Worm (Caenorhabditis elegans): ENCODE measurements around the gene szy-4.

szy-4 gene

ce11 chrII:6235432-6236092 is 37.1 kb downstream of the szy-4 start, which contains the start of gene T24H7.9:
TSS of gene T24H7.9 (minus strand) at chrII:6235505.
- TF ChIP-seq ceh-82 (tag; optimal IDR thresholded peaks at IDR 0.05) (no peak), fos-1 (tag; optimal IDR thresholded peaks at IDR 0.05) (peak; percentile 27), blmp-1 (tag; optimal IDR thresholded peaks at IDR 0.05; ENCODE audit: insufficient read depth) (no peak), ZK546.5 (tag; optimal IDR thresholded peaks at IDR 0.05) (no peak)

- no peak for TF ChIP-seq Y55F3AM.14 (GFP tag; optimal IDR thresholded peaks at IDR 0.05)
- peak; percentile 4 for TF ChIP-seq nhr-25 (tag; optimal IDR thresholded peaks at IDR 0.05)
- no peak for TF ChIP-seq lin-13 (GFP tag; optimal IDR thresholded peaks at IDR 0.05)
- peak; percentile 21 for TF ChIP-seq nhr-129 (tag; optimal IDR thresholded peaks at IDR 0.05)
- no peak for TF ChIP-seq ztf-11 (tag; optimal IDR thresholded peaks at IDR 0.05)
- no peak for TF ChIP-seq unc-55 (GFP tag; optimal IDR thresholded peaks at IDR 0.05)
- TF ChIP-seq nhr-237 (tag; optimal IDR thresholded peaks at IDR 0.05), result no peak
- no peak for TF ChIP-seq nhr-77 (tag; optimal IDR thresholded peaks at IDR 0.05)
- peak; percentile 46 for TF ChIP-seq F13H6.1 (tag; optimal IDR thresholded peaks at IDR 0.05)
- TF ChIP-seq unc-39 (tag; optimal IDR thresholded peaks at IDR 0.05), result no peak
- TF ChIP-seq nhr-6 (tag; optimal IDR thresholded peaks at IDR 0.05), result no peak
- TF ChIP-seq elt-1 (tag; optimal IDR thresholded peaks at IDR 0.05), result no peak
- TF ChIP-seq C34F6.9 (tag; optimal IDR thresholded peaks at IDR 0.05), result no peak
Observed at ce11 chrII:6236093-6236945, 37.8 kb downstream of the szy-4 start.

DNA sequence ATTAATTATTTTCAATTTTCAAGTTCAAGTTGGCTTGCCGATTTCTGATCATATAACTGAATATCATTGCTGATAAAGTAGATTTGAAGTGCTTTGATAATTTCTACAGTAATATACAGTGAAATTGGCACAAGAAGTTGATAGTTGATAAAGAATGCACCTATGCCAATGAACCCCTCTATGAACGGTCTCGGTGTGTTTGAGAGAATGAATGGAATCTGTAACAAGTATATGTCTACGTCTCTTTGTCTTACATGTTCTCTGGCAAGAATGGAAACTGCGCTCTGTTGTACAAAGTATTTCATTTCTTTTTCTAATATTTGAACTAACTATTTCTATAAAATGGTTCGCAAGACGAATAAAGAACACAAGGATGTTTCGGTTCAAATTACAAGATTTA is 43.3 kb downstream of the szy-4 start, which contains the start of gene T24H7.8:
Gene T24H7.8, plus strand, starts transcription at position 301 of the 400 bp plus-strand sequence.
- TF ChIP-seq blmp-1 (tag; optimal IDR thresholded peaks at IDR 0.05; ENCODE audit: insufficient read depth) (no peak), nhr-77 (tag; optimal IDR thresholded peaks at IDR 0.05) (no peak), aly-2 (tag; optimal IDR thresholded peaks at IDR 0.05) (no peak), mdl-1 (tag; optimal IDR thresholded peaks at IDR 0.05) (no peak), nhr-12 (tag; optimal IDR thresholded peaks at IDR 0.05) (no peak), ZK546.5 (tag; optimal IDR thresholded peaks at IDR 0.05) (no peak), mbf-1 (tag; optimal IDR thresholded peaks at IDR 0.05) (no peak)

DNA sequence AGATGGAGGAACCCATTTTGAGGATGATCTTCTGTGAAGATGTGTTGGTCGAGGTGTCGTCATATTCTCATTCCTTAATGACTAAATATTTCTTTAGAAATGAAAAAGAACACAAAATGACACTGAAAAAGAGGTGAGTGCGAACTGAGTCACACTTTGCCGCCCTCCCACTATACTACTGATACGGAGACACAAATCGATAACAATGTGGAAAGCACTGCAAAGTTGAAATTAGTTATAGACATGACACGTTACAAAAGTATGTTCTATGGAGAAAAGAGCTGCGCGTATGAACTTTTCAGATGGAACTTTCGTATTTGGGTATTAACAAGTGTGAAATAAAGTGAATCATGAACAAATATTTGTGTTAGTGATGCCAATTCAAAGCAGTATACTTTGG is 45.7 kb downstream of the szy-4 start, which contains the start of gene tat-4:
Gene tat-4, minus strand, starts transcription at position 117 of the 400 bp plus-strand sequence.
- TF ChIP-seq fos-1 (tag; optimal IDR thresholded peaks at IDR 0.05), result peak; percentile 89
- TF ChIP-seq ceh-16 (tag; optimal IDR thresholded peaks at IDR 0.05), result no peak

DNA sequence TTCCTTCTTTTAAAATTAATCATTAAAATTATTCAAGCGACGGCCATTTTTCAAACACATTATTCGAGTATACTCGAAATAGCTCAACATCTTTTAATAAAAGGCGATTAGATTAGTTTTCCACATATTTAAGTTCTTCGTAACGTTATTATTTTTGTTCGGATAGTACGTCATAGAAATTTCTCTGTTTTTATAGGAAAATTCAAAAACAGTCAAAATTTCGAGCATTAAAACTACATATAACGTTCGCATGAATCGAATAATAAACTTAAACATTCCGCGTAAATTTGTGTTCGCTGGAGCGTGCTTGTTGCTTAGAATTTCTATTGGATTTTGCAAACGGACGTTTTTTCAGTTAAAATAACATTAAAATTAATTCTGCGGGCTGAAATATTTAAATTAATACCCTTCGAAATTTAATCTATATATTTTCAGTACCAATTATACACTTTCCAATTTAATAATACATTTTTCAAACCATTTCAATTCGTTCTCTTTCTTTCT is 46.8 kb downstream of the szy-4 start, which contains the start of gene blos-4:
Gene blos-4, plus strand, starts transcription at position 51 of the 504 bp plus-strand sequence.
- no peak for TF ChIP-seq R02D3.7 (tag; optimal IDR thresholded peaks at IDR 0.05)
- peak; percentile 50 for TF ChIP-seq gmeb-1 (tag; optimal IDR thresholded peaks at IDR 0.05)

DNA sequence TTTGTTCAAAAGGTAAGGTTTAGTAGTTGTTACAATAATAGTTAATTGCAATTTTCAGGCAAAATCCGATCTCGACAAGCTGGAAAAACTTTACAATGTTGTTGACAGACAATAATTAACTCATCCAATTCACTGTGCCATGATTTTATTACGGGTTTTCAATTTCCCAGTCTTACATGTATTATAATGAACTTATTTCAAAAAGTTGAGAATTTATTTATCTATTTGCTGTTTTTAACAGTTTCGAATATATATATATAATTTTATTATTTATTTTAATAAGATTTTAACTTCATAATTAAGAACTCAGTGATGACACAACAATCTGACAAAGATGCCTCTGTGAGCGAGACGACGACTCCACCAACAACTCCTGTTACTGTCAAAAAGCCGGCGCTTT is 47.6 kb downstream of the szy-4 start, which contains the start of gene lelo-1:
Gene lelo-1, plus strand, starts transcription at position 301 of the 400 bp plus-strand sequence.
- no peak for TF ChIP-seq fos-1 (tag; optimal IDR thresholded peaks at IDR 0.05)
- TF ChIP-seq egl-27 (tag; optimal IDR thresholded peaks at IDR 0.05), result no peak
- no peak for TF ChIP-seq unc-62 (GFP tag; optimal IDR thresholded peaks at IDR 0.05)
- no peak for TF ChIP-seq unc-55 (GFP tag; optimal IDR thresholded peaks at IDR 0.05)
- TF ChIP-seq nhr-237 (tag; optimal IDR thresholded peaks at IDR 0.05), result no peak
- no peak for TF ChIP-seq mbf-1 (tag; optimal IDR thresholded peaks at IDR 0.05)
- TF ChIP-seq nhr-10 (tag; optimal IDR thresholded peaks at IDR 0.05), result no peak
- no peak for TF ChIP-seq mab-5 (tag; optimal IDR thresholded peaks at IDR 0.05)
- no peak for TF ChIP-seq lin-13 (GFP tag; optimal IDR thresholded peaks at IDR 0.05)
- no peak for TF ChIP-seq elt-1 (tag; optimal IDR thresholded peaks at IDR 0.05)
- TF ChIP-seq nhr-21 (tag; optimal IDR thresholded peaks at IDR 0.05), result no peak
- TF ChIP-seq dmd-4 (tag; optimal IDR thresholded peaks at IDR 0.05), result no peak
- no peak for TF ChIP-seq gmeb-1 (tag; optimal IDR thresholded peaks at IDR 0.05)
- no peak for TF ChIP-seq nhr-25 (tag; optimal IDR thresholded peaks at IDR 0.05)
- TF ChIP-seq nhr-129 (tag; optimal IDR thresholded peaks at IDR 0.05), result no peak
- no peak for TF ChIP-seq ceh-82 (tag; optimal IDR thresholded peaks at IDR 0.05)
- no peak for TF ChIP-seq elt-3 (tag; optimal IDR thresholded peaks at IDR 0.05)
- TF ChIP-seq snpc-4 (tag; optimal IDR thresholded peaks at IDR 0.05), result no peak
- TF ChIP-seq unc-39 (tag; optimal IDR thresholded peaks at IDR 0.05), result no peak
